Worm (Caenorhabditis elegans): ENCODE measurements around the gene F59E12.3.
A peak's percentile ranks its signal among the peaks of the same experiment; 100 is the strongest.

The F59E12.3 gene

DNA sequence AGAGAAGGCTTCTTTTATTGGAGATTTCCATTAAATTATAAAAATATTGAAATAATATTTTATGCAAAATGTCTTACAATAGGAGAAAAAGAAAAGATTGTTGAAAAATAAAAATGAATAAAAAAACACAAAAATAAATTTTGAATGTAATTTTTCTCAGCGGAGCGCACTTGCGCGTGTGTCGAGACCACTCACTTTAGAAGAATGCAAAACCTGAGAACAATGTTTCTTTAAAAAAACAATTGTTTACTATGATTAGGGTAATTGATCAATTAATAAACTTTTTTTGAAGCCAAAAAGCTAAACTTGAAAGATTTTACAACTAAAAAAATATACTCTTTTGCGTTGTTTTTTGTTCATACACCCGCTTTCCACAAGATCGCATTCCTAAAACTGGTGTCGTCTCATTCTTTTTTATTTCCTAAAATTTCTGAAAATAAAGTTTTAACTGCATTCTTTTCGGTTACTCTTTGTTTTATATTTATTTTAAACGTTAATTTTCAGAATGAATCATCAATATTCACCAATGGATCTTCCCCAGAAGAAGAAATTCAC is 43.9 kb upstream of the F59E12.3 start, which contains the start of gene ttc-4 (continued):
- TF ChIP-seq elt-3 (tag; optimal IDR thresholded peaks at IDR 0.05) (peak in 1 of 6 experiments; percentile 21), irx-1 (tag; optimal IDR thresholded peaks at IDR 0.05) (peak; percentile 17), C34B4.2 (tag; optimal IDR thresholded peaks at IDR 0.05) (no peak), nhr-85 (tag) (peak; percentile 69), nhr-71 (tag; optimal IDR thresholded peaks at IDR 0.05) (peak; percentile 61), isw-1 (GFP tag; IDR thresholded peaks at IDR 0.05) (peak; percentile 28; the same call in 1 of the 2 replicates), ceh-8 (GFP tag; optimal IDR thresholded peaks at IDR 0.05) (no peak), xbp-1 (tag; optimal IDR thresholded peaks at IDR 0.05) (peak; percentile 33), mep-1 (tag; optimal IDR thresholded peaks at IDR 0.05) (peak; percentile 36), nhr-47 (tag; optimal IDR thresholded peaks at IDR 0.05) (peak; percentile 43), unc-130 (tag; optimal IDR thresholded peaks at IDR 0.05) (peak; percentile 40), C04F5.9 (tag; optimal IDR thresholded peaks at IDR 0.05) (no peak), fkh-4 (tag; optimal IDR thresholded peaks at IDR 0.05; ENCODE audit: borderline replicate concordance) (no peak), rnt-1 (tag; optimal IDR thresholded peaks at IDR 0.05) (peak; percentile 19), blmp-1 (tag; optimal IDR thresholded peaks at IDR 0.05) (peak; percentile 28), Y116A8C.19 (tag; optimal IDR thresholded peaks at IDR 0.05; ENCODE audit: borderline replicate concordance) (no peak), alr-1 (tag; optimal IDR thresholded peaks at IDR 0.05; ENCODE audit: borderline replicate concordance) (no peak), snu-23 (GFP tag; optimal IDR thresholded peaks at IDR 0.05) (peak; percentile 49), lin-14 (GFP tag; optimal IDR thresholded peaks at IDR 0.05) (peak; percentile 51), nhr-90 (tag; optimal IDR thresholded peaks at IDR 0.05; ENCODE audit: poor library complexity) (peak; percentile 26), fkh-8 (tag; optimal IDR thresholded peaks at IDR 0.05) (peak; percentile 45), unc-98 (GFP tag; IDR thresholded peaks at IDR 0.05) (no peak), pqm-1 (tag; optimal IDR thresholded peaks at IDR 0.05) (no peak), fos-1 (tag; optimal IDR thresholded peaks at IDR 0.05) (no peak), nhr-77 (tag; optimal IDR thresholded peaks at IDR 0.05) (peak; percentile 34), F16B12.6 (tag; optimal IDR thresholded peaks at IDR 0.05) (peak; percentile 12), ama-1 (optimal IDR thresholded peaks at IDR 0.05) (no peak), aha-1 (tag; optimal IDR thresholded peaks at IDR 0.05) (no peak), elt-2 (tag; optimal IDR thresholded peaks at IDR 0.05) (peak; percentile 8), ceh-82 (tag; optimal IDR thresholded peaks at IDR 0.05) (peak in 2 of 3 experiments; percentile 1), lin-13 (GFP tag; optimal IDR thresholded peaks at IDR 0.05) (no peak), unc-86 (tag; optimal IDR thresholded peaks at IDR 0.05) (no peak), vab-15 (tag; optimal IDR thresholded peaks at IDR 0.05) (no peak), efl-1 (optimal IDR thresholded peaks at IDR 0.05) (peak; percentile 50 to 59), efl-1 (GFP tag; optimal IDR thresholded peaks at IDR 0.05 in 1 of 2) (peak; percentile 1 to 58)

DNA sequence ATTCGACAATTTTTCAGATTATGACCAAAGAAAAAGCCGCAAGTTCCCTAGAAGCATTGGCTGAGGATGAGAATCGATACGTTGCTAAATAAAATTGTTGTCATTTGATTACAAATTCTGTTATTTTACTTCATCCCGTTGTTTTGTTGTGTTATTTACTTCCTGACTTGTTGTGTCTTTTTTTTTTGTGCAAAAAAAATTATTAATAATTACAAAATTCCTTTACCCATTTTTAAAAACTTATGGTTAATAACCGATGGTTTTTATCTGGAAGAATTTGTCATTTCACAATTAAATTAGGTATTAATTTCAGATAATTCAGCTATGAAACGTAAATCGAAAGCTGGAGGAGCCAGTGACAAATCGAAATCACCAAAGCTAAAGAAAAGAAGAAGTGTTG is 41.9 kb upstream of the F59E12.3 start, which contains the start of gene C17G10.1:
Gene C17G10.1, plus strand, starts transcription at position 301 of the 400 bp plus-strand sequence.
- TF ChIP-seq unc-86 (tag; optimal IDR thresholded peaks at IDR 0.05) = no peak
- no peak for TF ChIP-seq zip-4 (GFP tag; optimal IDR thresholded peaks at IDR 0.05)
- TF ChIP-seq nhr-76 (tag; optimal IDR thresholded peaks at IDR 0.05) = no peak
- no peak for TF ChIP-seq aly-2 (tag; optimal IDR thresholded peaks at IDR 0.05)
- no peak for TF ChIP-seq mef-2 (tag; optimal IDR thresholded peaks at IDR 0.05)
- no peak for TF ChIP-seq aha-1 (tag; optimal IDR thresholded peaks at IDR 0.05)
- TF ChIP-seq unc-98 (GFP tag; IDR thresholded peaks at IDR 0.05) = no peak
- TF ChIP-seq sox-4 (tag; optimal IDR thresholded peaks at IDR 0.05) = no peak
- no peak for TF ChIP-seq efl-1 (optimal IDR thresholded peaks at IDR 0.05)
- no peak for TF ChIP-seq efl-1 (GFP tag; optimal IDR thresholded peaks at IDR 0.05 in 1 of 2)
- TF ChIP-seq sptf-1 (tag; optimal IDR thresholded peaks at IDR 0.05) = no peak
- TF ChIP-seq tbx-2 (tag; optimal IDR thresholded peaks at IDR 0.05) = no peak
- TF ChIP-seq lin-15B (tag; optimal IDR thresholded peaks at IDR 0.05) = no peak
- no peak for TF ChIP-seq lin-35 (GFP tag; optimal IDR thresholded peaks at IDR 0.05)

All from whole organism, L1 larva.